Worm (Caenorhabditis elegans): ENCODE results near the gene par-3.

ce11 chrIII:5707546-5707945, 43.5 kb downstream of the par-3 start:
- no peak for TF ChIP-seq scrt-1 (GFP tag; IDR thresholded peaks at IDR 0.05)
- no peak for TF ChIP-seq ama-1 (optimal IDR thresholded peaks at IDR 0.05)
- TF ChIP-seq ceh-13 (GFP tag; optimal IDR thresholded peaks at IDR 0.05) = no peak
- no peak for TF ChIP-seq flt-1 (GFP tag; IDR thresholded peaks at IDR 0.05)
- TF ChIP-seq tra-4 (tag; optimal IDR thresholded peaks at IDR 0.05) = no peak
- no peak for TF ChIP-seq hnd-1 (tag; optimal IDR thresholded peaks at IDR 0.05)
- no peak for TF ChIP-seq tbx-37 (GFP tag; conservative IDR thresholded peaks at IDR 0.05)
- TF ChIP-seq aly-1 (tag; optimal IDR thresholded peaks at IDR 0.05) = no peak

Data from whole organism, early embryonic.